Worm (Caenorhabditis elegans): ENCODE results near the gene nrde-3.
"Not testable (repeated sequence)": the region's sequence is repeated elsewhere in the genome, so short reads cannot be mapped to it uniquely, and the experiment has no call there.

The nrde-3 gene

ce11 chrX:343822-344221 lies 28.2 kb upstream of the nrde-3 start:
- TF ChIP-seq lsy-2 (tag; optimal IDR thresholded peaks at IDR 0.05) = peak in 1 of 2 experiments; percentile 15
- TF ChIP-seq gei-8 (GFP tag; optimal IDR thresholded peaks at IDR 0.05) = no peak
- peak; percentile 44 for TF ChIP-seq dpl-1 (GFP tag; optimal IDR thresholded peaks at IDR 0.05)
- no peak for TF ChIP-seq nhr-11 (tag; optimal IDR thresholded peaks at IDR 0.05)
- peak; percentile 75 for TF ChIP-seq lin-13 (GFP tag; optimal IDR thresholded peaks at IDR 0.05)
- peak; percentile 28 for TF ChIP-seq mxl-3 (GFP tag; optimal IDR thresholded peaks at IDR 0.05)
- no peak for TF ChIP-seq unc-62 (GFP tag; optimal IDR thresholded peaks at IDR 0.05 in 1 of 2)
- TF ChIP-seq unc-62 (tag; optimal IDR thresholded peaks at IDR 0.05) = no peak
- TF ChIP-seq daf-19 (GFP tag; conservative IDR thresholded peaks at IDR 0.05) = no peak
- TF ChIP-seq vab-7 (GFP tag; IDR thresholded peaks at IDR 0.05) = no peak
- TF ChIP-seq rbr-2 (tag; optimal IDR thresholded peaks at IDR 0.05) = no peak
- TF ChIP-seq Y48G9A.11 (GFP tag; IDR thresholded peaks at IDR 0.05) = no peak
- TF ChIP-seq hlh-11 (tag; optimal IDR thresholded peaks at IDR 0.05) = peak; percentile 37
- TF ChIP-seq mes-2 (tag; optimal IDR thresholded peaks at IDR 0.05; ENCODE audit: poor library complexity, severe bottlenecking) = peak; percentile 36
- no peak for TF ChIP-seq nhr-6 (tag; optimal IDR thresholded peaks at IDR 0.05)
- TF ChIP-seq F26F4.8 (GFP tag; conservative IDR thresholded peaks at IDR 0.05) = no peak
- TF ChIP-seq dmd-6 (GFP tag; IDR thresholded peaks at IDR 0.05) = 0 out of 2 replicates have a peak, but pooled peaks have one; percentile 38
- peak; percentile 20 for TF ChIP-seq hlh-30 (tag; optimal IDR thresholded peaks at IDR 0.05; ENCODE audit: insufficient read depth)

- not testable (repeated sequence) for TF ChIP-seq spr-1 (tag; optimal IDR thresholded peaks at IDR 0.05); madf-9 (GFP tag; conservative IDR thresholded peaks at IDR 0.05); Y5F2A.4 (GFP tag; optimal IDR thresholded peaks at IDR 0.05)
These were observed 24.9 kb upstream of the nrde-3 start, which contains the start of gene C04E7.3 for ce11 chrX:347117-347516. C04E7.3 (minus strand) TSS chrX:347217.

- TF ChIP-seq unc-62 (GFP tag; optimal IDR thresholded peaks at IDR 0.05 in 1 of 2) (peak in 1 of 2 experiments; percentile 54), unc-62 (tag; optimal IDR thresholded peaks at IDR 0.05) (no peak), D1046.2 (GFP tag; IDR thresholded peaks at IDR 0.05) (no peak), nhr-28 (tag; optimal IDR thresholded peaks at IDR 0.05) (peak; percentile 9), dve-1 (tag; optimal IDR thresholded peaks at IDR 0.05; ENCODE audit: insufficient read depth) (peak; percentile 19), dmd-6 (GFP tag; IDR thresholded peaks at IDR 0.05) (peak; percentile 31; the same call in 1 of the 2 replicates), nhr-48 (tag; optimal IDR thresholded peaks at IDR 0.05) (no peak), nhr-41 (GFP tag; IDR thresholded peaks at IDR 0.05) (no peak), mdl-1 (tag; optimal IDR thresholded peaks at IDR 0.05) (peak; percentile 19 to 74), lsy-2 (tag; optimal IDR thresholded peaks at IDR 0.05) (peak in 1 of 2 experiments; percentile 49), hlh-30 (tag; optimal IDR thresholded peaks at IDR 0.05; ENCODE audit: insufficient read depth) (peak; percentile 70), Y75B8A.6 (GFP tag; IDR thresholded peaks at IDR 0.05) (no peak), egl-43 (GFP tag; IDR thresholded peaks at IDR 0.05) (0 out of 2 replicates have a peak, but pooled peaks have one; percentile 14), aha-1 (tag) (peak; percentile 17), hlh-11 (tag; optimal IDR thresholded peaks at IDR 0.05) (peak; percentile 27), mes-2 (tag; optimal IDR thresholded peaks at IDR 0.05; ENCODE audit: poor library complexity, severe bottlenecking) (peak; percentile 15), hmg-1.1 (GFP tag; IDR thresholded peaks at IDR 0.05) (0 out of 2 replicates have a peak, but pooled peaks have one; percentile 20), mep-1 (tag; optimal IDR thresholded peaks at IDR 0.05) (peak; percentile 17)
These were observed 23.9 kb upstream of the nrde-3 start for ce11 chrX:348141-348540.

- TF ChIP-seq dmd-8 (GFP tag; IDR thresholded peaks at IDR 0.05) (peak; percentile 86), nhr-42 (GFP tag; IDR thresholded peaks at IDR 0.05) (0 out of 2 replicates have a peak, but pooled peaks have one; percentile 53), lim-7 (GFP tag; IDR thresholded peaks at IDR 0.05) (peak; percentile 91), ceh-44 (GFP tag; IDR thresholded peaks at IDR 0.05) (peak; percentile 56; the same call in 1 of the 2 replicates), zip-11 (GFP tag; IDR thresholded peaks at IDR 0.05) (0 out of 2 replicates have a peak, but pooled peaks have one; percentile 22), mdt-29 (GFP tag; IDR thresholded peaks at IDR 0.05) (peak; percentile 66; the same call in 1 of the 2 replicates), tra-1 (GFP tag; IDR thresholded peaks at IDR 0.05) (peak; percentile 68; the same call in 1 of the 2 replicates), Y105C5A.15 (GFP tag; IDR thresholded peaks at IDR 0.05) (0 out of 2 replicates have a peak, but pooled peaks have one; percentile 74), ceh-20 (GFP tag; IDR thresholded peaks at IDR 0.05) (0 out of 2 replicates have a peak, but pooled peaks have one; percentile 13), lin-38 (GFP tag; IDR thresholded peaks at IDR 0.05) (peak; percentile 79), set-16 (GFP tag; IDR thresholded peaks at IDR 0.05) (peak; percentile 37; the same call in 1 of the 2 replicates), D1046.2 (GFP tag; IDR thresholded peaks at IDR 0.05) (peak; percentile 64; the same call in 1 of the 2 replicates), madf-5 (GFP tag; IDR thresholded peaks at IDR 0.05) (peak; percentile 48 to 77; a peak in 1 of 4 replicates), Y48G9A.11 (GFP tag; IDR thresholded peaks at IDR 0.05) (0 out of 2 replicates have a peak, but pooled peaks have one; percentile 54), mes-2 (tag; optimal IDR thresholded peaks at IDR 0.05; ENCODE audit: poor library complexity, severe bottlenecking) (peak; percentile 29)
These were observed 20.6 kb upstream of the nrde-3 start for ce11 chrX:351398-351797.

Data from whole organism, L4 larva.